Worm (Caenorhabditis elegans) whole organism, dauer: ENCODE data around the gene srg-17.

Experiments used
- unc-62 ChIP-seq: sonication (generic microtip); optimal IDR thresholded peaks from 2 replicates; lab custom pipeline; 2017; ENCODE audit warnings: missing biosample characterization, missing genetic modification reagents, missing genetic modification characterization

Gene srg-17

DNA sequence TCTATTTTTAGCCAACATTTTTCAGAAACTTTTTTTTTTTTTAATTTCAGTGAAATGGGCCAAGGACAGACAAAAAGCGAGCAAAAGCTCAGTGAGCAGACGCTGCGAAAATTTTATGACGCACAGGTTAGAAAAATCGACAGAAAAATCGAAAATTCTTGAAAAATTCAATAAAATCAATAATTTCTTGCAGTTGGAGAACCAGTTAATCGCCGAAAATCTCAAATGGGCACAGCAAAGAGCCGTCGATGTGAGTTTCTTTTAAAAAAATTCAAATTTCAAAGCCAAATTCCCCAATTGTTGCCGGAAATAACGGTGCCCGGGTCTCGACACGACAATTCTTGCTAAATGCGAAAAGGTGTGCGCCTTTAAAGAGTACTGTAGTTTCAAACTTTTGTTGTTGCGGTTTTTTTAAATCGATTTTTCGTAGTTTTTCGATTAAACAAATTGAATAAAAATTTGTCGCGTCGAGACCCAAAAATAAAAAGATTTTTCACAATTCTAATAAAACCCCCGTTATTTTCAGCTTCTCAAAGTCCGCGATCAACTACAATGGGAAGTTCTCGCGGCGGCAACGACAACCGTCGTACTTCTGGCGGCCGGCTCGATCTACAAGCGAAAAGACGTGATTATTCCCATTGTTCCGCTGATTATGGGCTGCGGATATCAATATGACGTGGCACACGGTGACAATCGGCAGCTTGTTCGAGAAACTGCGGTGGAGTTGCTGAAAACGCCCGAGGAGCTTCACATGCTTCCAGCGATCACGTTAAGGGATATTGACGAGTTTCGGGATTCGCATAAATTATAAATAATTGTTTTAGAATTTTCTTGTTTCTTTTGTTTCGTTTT lies 12.7 kb upstream of the srg-17 start, which contains the start of gene tag-280:
TSS of gene tag-280 (plus strand) at position 51 of the 852 bp plus-strand sequence.
- no peak for TF ChIP-seq unc-62 (GFP tag; lab: Kevin White, UChicago)

DNA sequence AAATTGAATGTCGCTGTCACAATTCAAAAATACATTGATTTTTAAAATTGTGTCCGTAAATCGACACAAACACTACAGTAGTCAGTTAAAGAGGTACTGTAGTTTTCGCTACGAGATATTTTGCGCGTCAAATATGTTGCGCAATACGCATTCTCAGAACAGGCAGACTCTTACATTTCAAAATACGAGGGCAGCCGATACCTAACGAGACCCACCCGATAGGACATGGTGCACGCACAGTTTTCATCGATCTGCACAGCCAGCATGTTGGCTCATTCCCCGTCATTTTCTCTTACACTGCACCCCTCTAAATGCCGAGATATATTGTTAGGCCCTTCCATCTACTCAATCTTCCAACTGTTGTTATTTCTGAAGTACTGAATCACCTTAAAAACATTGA lies 11.3 kb upstream of the srg-17 start, which contains the start of gene F15A4.2:
TSS of gene F15A4.2 (plus strand) at position 301 of the 400 bp plus-strand sequence.
- TF ChIP-seq unc-62 (GFP tag; lab: Kevin White, UChicago), result no peak

DNA sequence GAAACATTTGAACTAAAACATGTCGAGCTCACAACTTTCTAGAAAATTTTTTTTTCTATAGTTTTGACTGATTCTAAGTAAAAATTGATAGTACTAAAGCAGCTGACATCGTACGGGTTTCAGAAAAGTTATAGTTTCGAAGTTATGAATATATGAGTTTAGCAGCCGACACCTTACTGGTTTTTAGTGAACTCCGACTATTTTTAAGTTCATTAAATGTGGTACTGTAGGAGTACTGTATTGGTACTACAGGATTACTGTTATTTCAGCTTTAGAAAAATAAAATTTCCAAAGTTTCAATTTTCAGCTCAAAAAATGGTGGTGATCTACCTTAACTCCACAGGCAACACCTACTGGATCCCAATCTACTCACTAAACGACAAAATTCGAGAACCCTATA lies 7.9 kb upstream of the srg-17 start, which contains the start of gene sre-37:
TSS of gene sre-37 (plus strand) at position 301 of the 400 bp plus-strand sequence.
- no peak for TF ChIP-seq unc-62 (GFP tag; lab: Kevin White, UChicago)

DNA sequence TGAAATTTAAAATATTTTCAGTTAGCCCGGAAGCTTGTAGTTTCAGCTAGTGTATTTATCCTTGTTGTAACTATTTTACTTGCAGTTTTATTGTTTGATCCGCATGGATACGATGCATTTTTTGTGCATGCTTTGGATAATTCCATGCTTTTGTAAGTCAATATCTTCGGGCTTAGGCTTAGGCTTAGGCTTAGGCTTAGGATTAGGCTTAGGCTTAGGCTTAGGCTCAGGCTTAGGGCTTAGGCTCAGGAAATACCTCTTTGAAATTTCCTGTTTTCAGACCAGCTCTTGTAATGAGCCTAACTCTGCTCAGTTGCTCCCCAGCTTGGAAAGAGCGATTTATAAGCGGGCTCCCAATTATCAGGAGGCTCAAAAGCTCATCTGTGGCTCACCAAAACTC lies 6.5 kb upstream of the srg-17 start, which contains the start of gene srg-16:
TSS of gene srg-16 (plus strand) at position 87 of the 400 bp plus-strand sequence.
- no peak for TF ChIP-seq unc-62 (GFP tag; lab: Kevin White, UChicago)

DNA sequence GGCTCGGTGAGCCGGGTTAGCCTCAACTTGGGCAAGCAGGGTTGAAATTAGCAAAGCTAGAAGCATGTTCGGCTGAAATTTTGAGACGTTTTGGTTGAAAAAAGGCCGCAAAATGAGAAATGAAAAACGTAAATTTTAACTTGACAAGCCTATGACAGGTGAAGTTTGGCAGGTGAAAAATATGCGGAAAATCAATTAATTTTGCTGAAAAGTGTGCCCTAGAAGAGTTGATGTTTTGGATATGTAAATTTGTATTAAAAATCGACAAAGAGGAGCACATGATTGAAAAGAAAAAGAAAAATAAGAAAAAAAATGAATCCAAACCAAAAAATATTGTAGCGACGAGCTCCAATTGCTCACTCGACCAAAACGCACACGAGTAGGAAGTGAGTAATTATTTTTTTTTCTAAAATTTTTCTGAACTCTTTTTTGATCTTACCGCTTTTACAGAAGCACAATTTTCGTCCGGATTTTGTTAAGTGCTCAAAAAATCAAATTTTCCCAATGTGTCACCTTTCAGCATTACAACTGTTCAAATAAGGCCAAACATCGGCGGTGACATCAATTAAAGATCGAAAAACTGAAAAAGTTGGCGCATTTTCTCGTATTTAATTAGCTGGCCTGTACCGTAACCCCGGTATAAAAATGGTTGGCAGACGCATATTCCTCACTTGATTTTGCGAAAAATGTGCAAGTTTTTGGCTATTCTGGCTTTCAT lies 2.2 kb upstream of the srg-17 start, which contains the start of the genes F15A4.5 and phat-8:
TSS of gene F15A4.5 (minus strand) at position 101 of the 718 bp plus-strand sequence.
TSS of gene phat-8 (plus strand) at position 668 of the 718 bp plus-strand sequence.
- no peak for TF ChIP-seq unc-62 (GFP tag; lab: Kevin White, UChicago)

DNA sequence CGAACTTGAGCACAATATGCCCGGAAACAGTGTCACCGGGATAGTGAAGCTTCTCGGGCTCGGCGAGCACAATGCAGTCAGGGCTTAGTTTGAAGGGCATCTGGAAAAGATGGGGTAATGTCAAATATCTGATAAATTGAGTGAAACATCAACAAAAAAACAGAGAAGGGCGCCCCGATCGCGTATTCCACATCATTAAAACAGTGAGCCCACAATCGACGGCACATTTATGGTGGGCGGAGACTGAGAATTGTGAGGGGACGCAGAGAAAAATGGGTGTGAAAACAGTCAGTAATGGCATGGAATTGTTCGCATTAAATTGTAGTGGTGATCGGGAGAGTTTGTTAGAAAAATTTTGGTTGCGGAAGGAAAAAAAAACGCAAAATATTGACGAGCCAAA lies 7.3 kb downstream of the srg-17 start, which contains the start of gene arrd-9:
TSS of gene arrd-9 (minus strand) at position 101 of the 400 bp plus-strand sequence.
- TF ChIP-seq unc-62 (GFP tag; lab: Kevin White, UChicago), result no peak

DNA sequence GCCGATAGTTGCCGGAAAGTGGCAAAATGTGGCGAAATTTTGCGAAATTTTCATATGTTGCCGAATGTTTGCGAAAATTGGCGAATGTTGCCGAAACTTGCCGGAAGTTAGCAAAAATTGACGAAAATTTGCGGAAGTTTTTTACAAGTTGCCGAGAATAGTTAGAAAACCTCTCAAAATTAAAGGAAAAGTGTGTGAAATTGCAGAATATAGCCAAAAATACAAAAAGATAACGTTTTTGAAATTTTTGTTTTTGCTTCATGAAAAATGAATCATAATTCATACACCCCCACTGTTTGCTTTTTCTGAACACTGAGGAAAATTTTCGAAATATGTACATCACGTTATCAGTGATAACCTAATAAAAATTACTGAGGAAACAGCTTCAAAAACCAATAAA lies 8.1 kb downstream of the srg-17 start:
- TF ChIP-seq unc-62 (GFP tag; lab: Kevin White, UChicago), result no peak

DNA sequence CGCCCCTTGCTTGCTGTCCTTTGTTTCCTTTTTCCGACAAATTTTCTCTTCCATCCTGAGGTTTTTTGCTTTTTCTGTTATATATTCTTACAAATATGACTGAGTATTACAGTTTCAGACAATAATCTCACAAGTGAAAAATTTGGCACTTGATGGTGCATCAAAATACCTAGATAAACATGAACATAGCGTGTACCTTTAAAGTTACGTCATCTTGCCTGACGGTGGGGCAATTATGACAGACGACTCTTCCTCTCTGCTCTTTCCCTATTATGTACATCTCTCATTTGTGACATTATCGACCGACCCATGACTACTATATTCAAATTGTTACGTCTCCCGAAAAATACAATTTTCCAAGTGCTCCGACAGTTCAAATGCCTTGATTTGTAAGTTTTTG lies 9.1 kb downstream of the srg-17 start, which contains the start of gene fbxb-102:
TSS of gene fbxb-102 (plus strand) at position 301 of the 400 bp plus-strand sequence.
- TF ChIP-seq unc-62 (GFP tag; lab: Kevin White, UChicago), result no peak

DNA sequence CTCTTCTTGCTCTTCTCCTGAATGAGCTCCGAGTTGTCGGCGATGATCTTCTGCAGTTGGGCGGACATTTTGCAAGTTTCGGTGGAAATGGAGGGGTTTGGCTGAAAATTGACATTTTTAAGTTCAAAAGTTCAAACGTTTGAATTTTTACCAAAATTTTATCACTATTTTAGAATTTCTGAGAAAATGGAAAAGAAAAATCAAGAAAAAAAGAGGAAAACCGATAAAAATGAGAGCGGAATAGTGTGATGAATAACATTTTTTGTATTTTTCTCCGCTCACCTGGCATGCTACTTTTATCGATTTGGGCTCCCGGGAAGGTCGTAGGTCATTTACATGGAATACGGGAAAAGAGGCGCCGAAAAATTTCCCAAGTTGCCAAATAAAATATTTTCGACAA lies 11.6 kb downstream of the srg-17 start, which contains the start of gene F15A4.10:
TSS of gene F15A4.10 (minus strand) at position 101 of the 400 bp plus-strand sequence.
- no peak for TF ChIP-seq unc-62 (GFP tag; lab: Kevin White, UChicago)

DNA sequence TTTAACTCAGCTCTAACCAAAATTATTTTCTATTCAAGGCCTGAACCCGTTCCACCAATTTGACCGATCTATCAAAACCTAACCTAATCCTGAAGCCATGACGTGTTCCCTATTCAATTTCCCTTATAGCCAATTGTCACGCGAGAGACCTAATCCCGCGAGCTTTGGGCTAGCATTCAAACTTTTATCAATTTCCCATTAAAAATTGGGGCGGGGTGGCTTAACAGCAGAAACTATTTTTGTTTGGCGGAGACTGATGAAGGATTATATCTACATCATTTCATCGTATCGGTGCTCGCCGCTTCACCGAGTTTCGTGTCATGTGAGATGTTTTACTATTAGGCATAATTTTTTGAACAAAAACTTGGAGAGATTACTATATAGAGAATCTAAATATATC lies 15.3 kb downstream of the srg-17 start:
- no peak for TF ChIP-seq unc-62 (GFP tag; lab: Kevin White, UChicago)

DNA sequence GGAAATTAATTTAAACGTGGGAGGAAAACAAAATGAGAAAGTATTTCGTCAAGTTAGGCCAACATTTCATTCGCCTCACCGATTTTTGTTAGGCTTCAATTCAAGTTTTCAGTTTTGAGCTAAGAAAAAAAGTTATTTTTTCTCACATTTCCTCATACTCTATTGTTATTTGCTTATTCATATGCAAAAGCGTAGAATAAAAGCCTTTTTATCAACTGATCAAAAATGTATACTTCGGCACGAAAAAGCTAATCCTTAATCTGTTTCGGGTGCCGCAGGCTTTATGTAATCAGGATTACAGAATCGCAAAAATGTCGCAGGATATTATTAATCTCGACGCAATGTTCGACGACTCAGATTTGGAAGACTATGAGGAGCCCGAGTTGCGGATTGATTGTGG lies 16.4 kb downstream of the srg-17 start, which contains the start of gene T21B4.15:
TSS of gene T21B4.15 (plus strand) at position 301 of the 400 bp plus-strand sequence.
- TF ChIP-seq unc-62 (GFP tag; lab: Kevin White, UChicago), result no peak

DNA sequence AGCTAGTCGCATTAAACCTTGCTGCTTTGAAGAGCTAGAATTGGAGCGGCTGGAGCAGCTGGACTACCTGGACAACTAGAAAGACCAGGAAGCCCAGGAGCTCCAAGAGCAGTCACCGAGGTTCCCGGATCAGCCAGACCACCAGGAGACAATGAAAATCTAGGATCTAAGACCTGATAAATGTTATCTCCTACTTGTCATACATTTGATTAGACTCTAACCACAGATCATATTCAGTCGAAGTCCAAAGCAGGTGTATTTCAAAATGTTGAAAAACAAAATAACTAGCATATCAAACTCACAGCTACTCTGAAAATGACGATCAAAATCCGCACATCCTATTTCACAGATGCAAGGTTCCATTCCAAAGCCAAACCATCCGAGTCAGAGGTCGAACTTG lies 18.4 kb downstream of the srg-17 start, which contains the start of gene srz-6:
TSS of gene srz-6 (plus strand) at position 301 of the 400 bp plus-strand sequence.
- TF ChIP-seq unc-62 (GFP tag; lab: Kevin White, UChicago), result no peak

DNA sequence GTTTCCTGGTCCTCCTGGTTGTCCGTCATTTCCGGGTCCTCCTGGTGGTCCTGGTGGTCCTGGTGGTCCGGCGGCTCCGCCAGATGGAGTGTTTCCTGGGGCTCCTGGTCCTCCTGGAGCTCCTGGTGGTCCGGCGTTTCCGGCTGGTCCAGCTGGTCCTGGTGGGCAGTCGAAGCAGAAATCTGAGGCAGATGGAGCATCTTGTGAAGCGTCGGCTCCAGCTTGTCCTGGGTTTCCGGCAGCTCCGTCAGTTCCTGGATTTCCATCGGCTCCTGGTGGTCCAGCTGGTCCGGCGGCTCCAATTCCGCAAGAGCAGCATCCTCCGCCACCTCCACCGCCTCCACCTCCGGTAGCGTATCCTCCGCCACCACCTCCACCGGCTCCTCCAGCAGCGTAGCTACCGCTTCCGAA lies 20.6 kb downstream of the srg-17 start:
- no peak for TF ChIP-seq unc-62 (GFP tag; lab: Kevin White, UChicago)

DNA sequence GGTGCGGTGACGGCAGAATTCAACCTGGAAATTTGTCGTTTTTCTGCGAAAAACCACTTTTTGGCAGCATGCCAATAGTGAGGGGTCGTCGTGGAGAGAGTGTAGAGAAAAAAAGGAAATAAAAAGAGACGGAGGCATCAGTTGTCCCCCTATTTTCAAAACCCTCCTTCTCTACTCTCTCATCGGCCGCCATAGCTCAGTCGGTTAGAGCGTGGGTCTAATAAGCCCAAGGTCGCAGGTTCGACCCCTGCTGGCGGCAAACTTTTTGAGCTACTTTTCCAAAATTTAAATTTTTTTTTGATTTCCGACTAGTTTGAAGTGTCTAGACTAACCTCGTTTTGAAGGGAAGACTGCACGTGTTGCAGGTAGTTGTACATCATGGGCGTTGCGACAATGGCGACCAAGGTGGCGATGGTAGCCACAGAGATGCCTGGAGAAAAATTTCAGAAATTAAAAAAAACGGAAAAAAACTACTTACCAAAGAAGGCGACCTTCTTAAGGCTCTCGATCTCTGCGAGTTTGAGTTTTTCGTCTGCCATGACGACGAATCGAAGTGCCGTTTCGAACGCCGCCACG lies 21.1 kb downstream of the srg-17 start, which contains the start of gene col-85:
TSS of gene col-85 (minus strand) at position 540 of the 576 bp plus-strand sequence.
- no peak for TF ChIP-seq unc-62 (GFP tag; lab: Kevin White, UChicago)

DNA sequence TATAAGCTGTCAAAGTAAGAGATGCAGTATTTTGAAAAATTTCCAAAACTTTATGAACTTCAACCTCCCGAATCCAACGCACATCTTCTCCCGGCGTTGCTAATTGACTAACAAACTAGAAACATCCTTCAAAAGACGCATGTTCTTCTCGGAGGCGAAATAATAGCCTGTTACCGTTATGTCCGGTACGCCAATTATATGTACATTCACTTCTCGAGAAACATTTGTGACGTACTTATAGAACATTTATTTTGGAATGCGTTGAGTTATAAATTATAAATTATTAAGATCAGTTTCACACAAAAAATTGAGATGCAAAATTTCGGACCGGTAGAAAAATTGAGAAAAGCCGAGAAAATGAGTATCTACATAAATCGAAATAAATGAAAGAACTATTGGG lies 23.5 kb downstream of the srg-17 start, which contains the start of gene T21B4.3:
TSS of gene T21B4.3 (minus strand) at position 101 of the 400 bp plus-strand sequence.
- no peak for TF ChIP-seq unc-62 (GFP tag; lab: Kevin White, UChicago)
